Worm (Caenorhabditis elegans): ENCODE results near the gene aqp-8.
A peak's percentile ranks its signal among the peaks of the same experiment; 100 is the strongest.

The aqp-8 gene

DNA sequence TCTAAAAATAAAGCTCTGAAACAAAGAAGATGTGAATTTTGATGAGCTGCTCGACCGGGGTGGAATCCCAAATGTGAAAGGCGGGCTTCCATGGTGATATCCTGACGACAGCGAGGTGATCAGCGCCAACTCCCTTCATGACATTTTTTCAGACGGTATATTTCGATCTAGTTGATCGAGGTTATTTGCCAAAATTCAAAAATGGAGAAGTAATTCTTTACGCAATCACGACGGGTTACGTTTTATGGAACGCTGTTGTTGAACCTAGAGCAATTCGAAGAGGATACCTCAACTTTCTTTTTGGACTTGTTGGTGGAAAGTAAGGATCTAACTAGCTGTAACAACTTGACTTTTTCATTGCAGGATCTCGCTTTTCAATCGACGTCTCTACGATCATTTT, 28.1 kb downstream of the aqp-8 start:
- TF ChIP-seq tbx-9 (tag; optimal IDR thresholded peaks at IDR 0.05; ENCODE audit: borderline replicate concordance) (no peak), nfyb-1 (GFP tag; IDR thresholded peaks at IDR 0.05) (0 out of 2 replicates have a peak, but pooled peaks have one; percentile 22)

DNA sequence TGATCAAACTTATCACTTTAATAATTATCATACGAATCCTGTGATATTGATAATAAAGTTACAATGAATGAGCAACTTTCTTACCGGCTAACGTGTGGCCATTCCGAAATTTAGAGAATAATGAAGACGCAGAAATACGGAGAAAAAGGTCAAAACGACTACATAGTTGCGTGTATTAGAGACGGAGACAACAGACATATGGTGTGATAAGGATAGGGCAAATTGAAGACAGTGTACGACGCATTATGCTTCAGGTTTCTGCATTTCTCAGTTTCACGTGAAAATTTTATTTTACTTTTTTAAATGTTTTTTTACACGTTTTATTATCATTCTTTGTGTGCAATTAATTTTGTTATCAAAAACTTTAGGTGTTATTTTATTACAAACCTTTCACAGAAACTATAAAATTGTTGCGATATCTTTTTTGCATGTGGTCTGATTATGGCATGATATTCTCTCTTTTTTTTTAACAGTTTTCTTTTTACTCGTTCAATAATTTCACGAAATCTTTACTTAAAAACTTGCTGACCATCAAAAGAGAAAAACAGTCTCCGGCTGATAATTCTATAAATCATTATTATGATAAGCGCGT, 31.5 kb downstream of the aqp-8 start, which contains the start of gene tmem-135:
Gene tmem-135, plus strand, starts transcription at position 542 of the 592 bp plus-strand sequence.
- no peak for TF ChIP-seq bed-2 (GFP tag; IDR thresholded peaks at IDR 0.05)
- peak; percentile 6 for TF ChIP-seq nhr-80 (tag; optimal IDR thresholded peaks at IDR 0.05)

DNA sequence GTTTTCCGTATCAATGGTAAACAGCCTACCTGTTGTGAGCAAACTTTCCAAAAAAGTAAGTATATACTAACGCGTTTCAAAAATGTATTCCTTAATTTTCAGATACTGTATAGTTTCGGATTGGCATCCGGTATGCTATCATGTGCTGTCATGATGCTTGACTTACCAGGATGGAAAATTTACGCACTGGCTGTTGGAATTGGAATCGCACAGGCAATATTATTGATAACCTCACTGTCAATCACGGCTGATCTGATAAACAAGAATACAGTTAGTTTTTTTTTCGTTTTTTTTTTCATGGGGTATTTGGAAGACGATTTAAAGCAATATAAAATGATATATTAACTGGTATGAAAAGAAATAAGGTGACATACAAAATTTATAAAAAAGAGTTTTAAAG, 32.9 kb downstream of the aqp-8 start:
- TF ChIP-seq ets-4 (GFP tag; optimal IDR thresholded peaks at IDR 0.05) (peak; percentile 88), nhr-80 (tag; optimal IDR thresholded peaks at IDR 0.05) (peak; percentile 76), aptf-3 (GFP tag; IDR thresholded peaks at IDR 0.05) (no peak)

DNA sequence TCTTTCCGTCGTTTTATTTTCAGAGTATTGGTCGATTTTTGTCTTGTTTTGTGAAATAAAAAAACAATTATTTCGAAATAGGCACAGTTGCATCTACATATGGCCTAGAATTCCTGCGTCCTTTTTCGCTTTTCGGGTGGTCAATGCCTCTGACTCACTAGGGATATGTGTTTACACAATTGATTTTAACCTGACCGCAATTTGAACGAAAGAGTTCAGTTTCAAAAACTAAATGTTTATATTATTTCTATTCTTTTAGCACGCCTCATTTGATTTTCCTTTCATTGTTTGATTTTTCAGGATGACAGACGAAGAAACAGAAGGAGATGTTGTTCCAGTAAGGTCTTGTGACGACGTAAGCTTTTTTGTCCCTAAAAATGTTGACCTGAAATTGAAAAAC, 37.0 kb downstream of the aqp-8 start, which contains the start of gene mfsd-12:
Gene mfsd-12, plus strand, starts transcription at position 301 of the 400 bp plus-strand sequence.
- TF ChIP-seq pha-4 (tag; optimal IDR thresholded peaks at IDR 0.05) (no peak), cebp-1 (GFP tag; IDR thresholded peaks at IDR 0.05) (0 out of 2 replicates have a peak, but pooled peaks have one; percentile 24), cebp-1 (tag; optimal IDR thresholded peaks at IDR 0.05) (peak; percentile 69)

DNA sequence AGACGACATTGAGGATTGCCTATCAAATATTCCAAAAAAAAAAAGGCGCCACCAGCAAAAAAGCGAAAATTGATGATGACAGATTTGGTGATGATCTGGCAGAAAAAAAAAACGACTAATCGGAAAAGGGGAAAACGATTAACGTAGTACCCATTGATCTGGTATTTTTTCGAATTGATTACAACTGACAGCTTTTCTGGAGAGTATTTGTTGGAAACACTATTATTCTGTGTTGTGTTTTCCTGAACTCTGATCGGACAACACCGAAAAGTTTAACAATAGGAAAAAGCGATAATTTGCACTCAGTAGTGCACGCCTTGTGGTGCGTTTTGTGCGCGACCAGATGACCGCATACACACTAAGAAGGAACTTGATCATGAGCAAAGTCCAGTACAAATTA, 40.1 kb downstream of the aqp-8 start:
- TF ChIP-seq lin-40 (tag; optimal IDR thresholded peaks at IDR 0.05) = no peak
- no peak for TF ChIP-seq Y53G8AR.9 (GFP tag; conservative IDR thresholded peaks at IDR 0.05)
- no peak for TF ChIP-seq let-526 (GFP tag; IDR thresholded peaks at IDR 0.05)
- TF ChIP-seq C17E4.6 (GFP tag; IDR thresholded peaks at IDR 0.05) = no peak

DNA sequence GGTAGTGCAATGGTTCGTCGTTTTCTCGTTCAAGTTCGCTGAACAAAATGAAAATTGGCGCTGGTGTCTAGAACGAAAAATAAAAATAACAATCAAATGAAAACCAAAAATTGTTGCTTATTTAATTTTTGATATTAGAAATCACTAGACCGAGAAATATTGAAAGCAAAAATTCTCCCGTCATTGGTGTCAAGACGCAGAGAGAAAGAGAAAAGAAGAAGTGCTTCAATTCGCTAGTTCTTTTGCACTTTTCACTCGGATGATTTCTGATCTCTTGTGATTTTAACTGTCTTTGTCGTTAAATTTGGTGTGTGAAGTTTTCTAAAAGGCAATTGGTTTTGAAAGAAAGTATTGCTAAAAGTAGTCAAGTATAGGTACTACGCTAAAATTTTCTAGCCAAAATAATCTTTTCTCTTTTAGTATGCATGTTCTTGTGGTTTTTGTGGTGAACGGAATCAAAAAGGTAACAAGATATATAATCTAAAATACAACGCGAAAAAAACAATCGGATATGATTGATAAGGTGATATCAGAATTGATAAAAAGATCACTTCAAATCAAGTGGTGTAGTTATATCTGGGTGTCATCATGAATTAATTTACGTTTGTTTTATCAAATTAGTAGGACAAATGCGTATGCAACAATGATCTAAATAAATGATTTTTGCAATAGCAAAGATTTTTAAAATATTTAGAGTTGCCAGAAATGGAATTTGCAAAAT, 41.7 kb downstream of the aqp-8 start:
- TF ChIP-seq ztf-3 (GFP tag; optimal IDR thresholded peaks at IDR 0.05) (no peak), ceh-40 (GFP tag; IDR thresholded peaks at IDR 0.05) (no peak), lsy-27 (tag; optimal IDR thresholded peaks at IDR 0.05; ENCODE audit: borderline replicate concordance, insufficient read depth) (no peak), B0261.1 (tag; optimal IDR thresholded peaks at IDR 0.05) (no peak), snpc-3.4 (tag; optimal IDR thresholded peaks at IDR 0.05) (no peak), F39B2.1 (GFP tag; IDR thresholded peaks at IDR 0.05) (no peak), him-1 (tag; optimal IDR thresholded peaks at IDR 0.05) (no peak), fkh-3 (tag; optimal IDR thresholded peaks at IDR 0.05) (no peak), tbp1 (GFP tag; optimal IDR thresholded peaks at IDR 0.05) (no peak), nfyb-1 (GFP tag; IDR thresholded peaks at IDR 0.05) (no peak), F55B11.4 (tag; optimal IDR thresholded peaks at IDR 0.05; ENCODE audit: borderline replicate concordance, insufficient read depth) (no peak), aptf-3 (GFP tag; IDR thresholded peaks at IDR 0.05) (no peak), lin-40 (tag; optimal IDR thresholded peaks at IDR 0.05) (no peak), attf-6 (GFP tag; IDR thresholded peaks at IDR 0.05) (no peak)

DNA sequence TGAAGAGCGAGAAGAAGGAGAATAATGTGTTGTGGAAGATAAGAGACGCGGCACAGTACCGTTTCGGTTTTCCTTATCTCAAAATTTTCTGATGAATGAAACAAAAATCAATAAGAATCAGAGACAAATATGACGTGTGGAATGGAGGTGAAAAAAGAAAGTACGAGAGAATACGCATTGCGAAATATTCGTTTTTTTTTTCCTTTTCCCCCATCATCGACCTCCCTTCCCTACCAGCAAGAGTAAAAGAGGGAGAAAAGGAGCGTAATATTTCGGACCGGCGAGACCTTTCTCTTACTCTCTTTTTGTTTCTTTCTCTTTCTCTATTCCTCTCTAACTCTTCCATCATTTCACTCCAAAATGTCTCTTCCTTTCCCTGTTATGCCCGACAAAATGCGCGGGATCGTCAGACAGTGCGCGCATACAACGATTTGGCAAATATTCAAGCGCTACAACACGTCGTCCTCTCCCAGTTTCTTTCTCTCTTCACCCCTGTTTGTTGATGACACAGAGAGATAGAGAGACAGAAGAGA, 42.4 kb downstream of the aqp-8 start:
- no peak for TF ChIP-seq rpc-1 (optimal IDR thresholded peaks at IDR 0.05)
- no peak for TF ChIP-seq rpc-1 (tag; optimal IDR thresholded peaks at IDR 0.05)
- peak; percentile 96 for TF ChIP-seq cebp-1 (GFP tag; IDR thresholded peaks at IDR 0.05)
- TF ChIP-seq cebp-1 (tag; optimal IDR thresholded peaks at IDR 0.05) = peak; percentile 98
- TF ChIP-seq ztf-26 (tag; optimal IDR thresholded peaks at IDR 0.05) = peak; percentile 39
- TF ChIP-seq attf-5 (GFP tag; optimal IDR thresholded peaks at IDR 0.05) = peak; percentile 48
- no peak for TF ChIP-seq tbx-9 (tag; optimal IDR thresholded peaks at IDR 0.05; ENCODE audit: borderline replicate concordance)
- TF ChIP-seq lin-40 (tag; optimal IDR thresholded peaks at IDR 0.05) = peak; percentile 53
- TF ChIP-seq atf-7 (tag; optimal IDR thresholded peaks at IDR 0.05) = peak; percentile 64
- no peak for TF ChIP-seq hsf-1 (GFP tag; IDR thresholded peaks at IDR 0.05)
- TF ChIP-seq repo-1 (tag; optimal IDR thresholded peaks at IDR 0.05) = no peak
- peak; percentile 45 for TF ChIP-seq ceh-27 (GFP tag; optimal IDR thresholded peaks at IDR 0.05)
- TF ChIP-seq dox-1 (GFP tag; IDR thresholded peaks at IDR 0.05) = peak; percentile 47; the same call in 1 of the 2 replicates
- TF ChIP-seq snpc-4 (GFP tag; optimal IDR thresholded peaks at IDR 0.05) = no peak
- no peak for TF ChIP-seq snpc-4 (tag; optimal IDR thresholded peaks at IDR 0.05)
- TF ChIP-seq bed-2 (GFP tag; IDR thresholded peaks at IDR 0.05) = no peak
- no peak for TF ChIP-seq D2030.7 (GFP tag; IDR thresholded peaks at IDR 0.05)
